Fruit fly (Drosophila melanogaster) whole organism, wandering third instar larva: ENCODE measurements around the gene Ptp61F.
A peak's percentile ranks its signal among the peaks of the same experiment; 100 is the strongest.

Source experiments
- Abd-B ChIP-seq: fragments of >200 bp; optimal IDR thresholded peaks from 2 replicates; lab custom pipeline; 2017; ENCODE audit warnings: missing biosample characterization, missing genetic modification characterization
- CG32264 ChIP-seq: fragments of 200-800 bp; sonication (Bioruptor generic); optimal IDR thresholded peaks from 2 replicates; lab custom pipeline; 2016; ENCODE audit warnings: missing biosample characterization, missing genetic modification characterization
- CG9705 ChIP-seq: fragments of 200-800 bp; sonication (Bioruptor generic); optimal IDR thresholded peaks from 2 replicates; lab custom pipeline; 2018; ENCODE audit warnings: missing biosample characterization, mild to moderate bottlenecking, missing genetic modification characterization
- Dfd ChIP-seq: fragments of >200 bp; optimal IDR thresholded peaks from 2 replicates; lab custom pipeline; 2017; ENCODE audit warnings: missing biosample characterization, missing genetic modification characterization
- Dif ChIP-seq: fragments of 200-275, 200-300 bp; sonication (Bioruptor generic); optimal IDR thresholded peaks from 2 replicates; lab custom pipeline; 2018; ENCODE audit warnings: missing biosample characterization, missing genetic modification characterization; ENCODE audit not compliant: partially characterized antibody
- GATAd ChIP-seq: sonication (Bioruptor generic); optimal IDR thresholded peaks from 2 replicates; lab custom pipeline; 2016; ENCODE audit warnings: missing biosample characterization, missing genetic modification characterization
- HLH106 ChIP-seq: fragments of 200-800 bp; optimal IDR thresholded peaks from 3 replicates; lab custom pipeline; 2019; ENCODE audit warnings: missing biosample characterization, mild to moderate bottlenecking, missing genetic modification characterization, moderate library complexity
- Hnf4 ChIP-seq: fragments of 200-800 bp; sonication (Bioruptor generic); optimal IDR thresholded peaks from 2 replicates; lab custom pipeline; 2016; ENCODE audit warnings: missing biosample characterization, mild to moderate bottlenecking, missing genetic modification characterization
- Hr78 ChIP-seq: fragments of >200 bp; optimal IDR thresholded peaks from 2 replicates; lab custom pipeline; 2017; ENCODE audit warnings: missing biosample characterization, missing genetic modification characterization
- Hr83 ChIP-seq: fragments of 200-300 bp; sonication (Bioruptor generic); optimal IDR thresholded peaks from 2 replicates; lab custom pipeline; 2016; ENCODE audit warnings: missing biosample characterization, mild to moderate bottlenecking, missing genetic modification characterization, moderate library complexity; ENCODE audit not compliant: poor library complexity, severe bottlenecking
- Jra ChIP-seq: sonication (Bioruptor generic); optimal IDR thresholded peaks from 2 replicates; lab custom pipeline; 2016; ENCODE audit warnings: missing biosample characterization, missing genetic modification characterization
- Mio ChIP-seq: sonication (Bioruptor generic); optimal IDR thresholded peaks from 2 replicates; lab custom pipeline; 2016; ENCODE audit warnings: missing biosample characterization, missing genetic modification characterization
- Myc ChIP-seq: fragments of >200 bp; optimal IDR thresholded peaks from 2 replicates; lab custom pipeline; 2017
- N ChIP-seq: fragments of >200 bp; optimal IDR thresholded peaks from 2 replicates; lab custom pipeline; 2018; ENCODE audit warnings: missing biosample characterization, missing external identifiers, missing genetic modification characterization
- OdsH ChIP-seq: fragments of 200-800 bp; sonication (Bioruptor generic); optimal IDR thresholded peaks from 2 replicates; lab custom pipeline; 2016; ENCODE audit warnings: missing biosample characterization, mild to moderate bottlenecking, missing genetic modification characterization
- Rel ChIP-seq, 2 experiments: fragments of 200-800 bp; sonication (Bioruptor generic) in 1 of 2; optimal IDR thresholded peaks; 2 replicates in 1 of 2; 3 replicates in 1 of 2; lab custom pipeline; 2016 to 2019; ENCODE audit warnings: mild to moderate bottlenecking in 2 of 2, missing biosample characterization in 2 of 2, missing genetic modification characterization in 2 of 2, moderate library complexity in 1 of 2
- Sp1 ChIP-seq: fragments of 200-800 bp; sonication (Bioruptor generic); optimal IDR thresholded peaks from 3 replicates; lab custom pipeline; 2019; ENCODE audit warnings: missing biosample characterization, mild to moderate bottlenecking, missing genetic modification characterization, moderate library complexity
- Vsx2 ChIP-seq: fragments of 200-300, 225-300 bp; sonication (Bioruptor generic); optimal IDR thresholded peaks from 2 replicates; lab custom pipeline; 2018; ENCODE audit warnings: missing biosample characterization, missing genetic modification characterization; ENCODE audit not compliant: partially characterized antibody
- br ChIP-seq: fragments of 200-800 bp; sonication (Bioruptor generic); optimal IDR thresholded peaks from 2 replicates; lab custom pipeline; 2016; ENCODE audit warnings: missing biosample characterization, missing genetic modification characterization
- brk ChIP-seq: fragments of 200-800 bp; sonication (Bioruptor generic); optimal IDR thresholded peaks from 2 replicates; lab custom pipeline; 2016; ENCODE audit warnings: missing biosample characterization, mild to moderate bottlenecking, missing genetic modification characterization
- dmrt93B ChIP-seq: fragments of 200-800 bp; sonication (Bioruptor generic); optimal IDR thresholded peaks from 2 replicates; lab custom pipeline; 2018; ENCODE audit warnings: missing biosample characterization, mild to moderate bottlenecking, missing genetic modification characterization
- dsf ChIP-seq: sonication (Bioruptor generic); optimal IDR thresholded peaks from 2 replicates; lab custom pipeline; 2016; ENCODE audit warnings: missing biosample characterization, missing genetic modification characterization, borderline replicate concordance
- ey ChIP-seq: fragments of 200-800 bp; sonication (Bioruptor generic); optimal IDR thresholded peaks from 2 replicates; lab custom pipeline; 2016; ENCODE audit warnings: missing biosample characterization, missing genetic modification characterization
- foxo ChIP-seq, 2 experiments: fragments of 200-800 bp; sonication (Bioruptor generic); optimal IDR thresholded peaks; 2 replicates in 1 of 2; 3 replicates in 1 of 2; lab custom pipeline; 2016 to 2017; ENCODE audit warnings: missing biosample characterization in 2 of 2, missing genetic modification characterization in 2 of 2
- fru ChIP-seq: fragments of 200-800 bp; sonication (Bioruptor generic); optimal IDR thresholded peaks from 3 replicates; lab custom pipeline; 2016; ENCODE audit warnings: missing biosample characterization, mild to moderate bottlenecking, missing genetic modification characterization
- h ChIP-seq: fragments of 200-800 bp; sonication (Bioruptor generic); optimal IDR thresholded peaks from 3 replicates; lab custom pipeline; 2016; ENCODE audit warnings: missing biosample characterization, mild to moderate bottlenecking, missing genetic modification characterization
- jim ChIP-seq: fragments of 175-275, 200-325 bp; sonication (Bioruptor generic); optimal IDR thresholded peaks from 2 replicates; lab custom pipeline; 2016; ENCODE audit warnings: missing biosample characterization, mild to moderate bottlenecking, missing genetic modification characterization
- pan ChIP-seq: fragments of >200 bp; optimal IDR thresholded peaks from 2 replicates; lab custom pipeline; 2017
- psq ChIP-seq: fragments of 200-800 bp; sonication (Bioruptor generic); optimal IDR thresholded peaks from 3 replicates; lab custom pipeline; 2017; ENCODE audit warnings: missing biosample characterization, mild to moderate bottlenecking, missing genetic modification characterization, moderate library complexity
- rgr ChIP-seq: fragments of 200-800 bp; sonication (Bioruptor generic); optimal IDR thresholded peaks from 3 replicates; lab custom pipeline; 2016; ENCODE audit warnings: missing biosample characterization, mild to moderate bottlenecking, missing genetic modification characterization
- sage ChIP-seq: fragments of 200-800 bp; sonication (Bioruptor generic); optimal IDR thresholded peaks from 2 replicates; lab custom pipeline; 2016; ENCODE audit warnings: missing biosample characterization, mild to moderate bottlenecking, missing genetic modification characterization
- sv ChIP-seq: fragments of 200-800 bp; sonication (Bioruptor generic); optimal IDR thresholded peaks from 3 replicates; lab custom pipeline; 2016; ENCODE audit warnings: missing biosample characterization, missing genetic modification characterization
- tai ChIP-seq: sonication (Bioruptor generic); optimal IDR thresholded peaks from 2 replicates; lab custom pipeline; 2016; ENCODE audit warnings: missing biosample characterization, missing genetic modification characterization
- usp ChIP-seq: fragments of >200 bp; optimal IDR thresholded peaks from 2 replicates; lab custom pipeline; 2017; ENCODE audit warnings: missing biosample characterization, missing genetic modification characterization
- woc ChIP-seq: sonication (Bioruptor generic); optimal IDR thresholded peaks from 2 replicates; lab custom pipeline; 2016; ENCODE audit warnings: missing biosample characterization, mild to moderate bottlenecking, missing genetic modification characterization

The Ptp61F gene

dm6 chr3L:1334571-1335427 is 140.3 kb downstream of the Ptp61F start, which contains the start of the genes Hmbs and CG2211:
Gene Hmbs (plus strand): TSS chr3L:1334889.
Gene CG2211 (minus strand): TSS chr3L:1335359.
- TF ChIP-seq Hr83 (GFP tag; lab: Kevin White, UChicago) = peak; percentile 74
- no peak for TF ChIP-seq Abd-B (GFP tag; lab: Kevin White, UChicago)
- TF ChIP-seq N = no peak
- TF ChIP-seq rgr (GFP tag; lab: Kevin White, UChicago) = peak; percentile 86
- no peak for TF ChIP-seq brk (GFP tag; lab: Kevin White, UChicago)
- TF ChIP-seq h (GFP tag; lab: Kevin White, UChicago) = peak; percentile 94
- TF ChIP-seq Hnf4 (GFP tag; lab: Kevin White, UChicago) = no peak
- TF ChIP-seq Jra (GFP tag; lab: Kevin White, UChicago) = peak; percentile 60
- TF ChIP-seq Dif (GFP tag; lab: Kevin White, UChicago) = peak; percentile 22
- TF ChIP-seq foxo (GFP tag; optimal IDR thresholded peaks at IDR 0.05; lab: Kevin White, UChicago) = peak; percentile 56 to 86
- peak; percentile 37 for TF ChIP-seq Mio (GFP tag; lab: Kevin White, UChicago)
- TF ChIP-seq woc (GFP tag; lab: Kevin White, UChicago) = no peak
- peak; percentile 70 for TF ChIP-seq OdsH (GFP tag; lab: Kevin White, UChicago)
- TF ChIP-seq br (GFP tag; lab: Kevin White, UChicago) = peak; percentile 73
- no peak for TF ChIP-seq Dfd
- TF ChIP-seq dsf (GFP tag; lab: Kevin White, UChicago) = no peak
- TF ChIP-seq Rel (GFP tag; optimal IDR thresholded peaks at IDR 0.05; lab: Kevin White, UChicago) = peak; percentile 46
- peak; percentile 98 for TF ChIP-seq Rel (tag; optimal IDR thresholded peaks at IDR 0.05; lab: Kevin White, UChicago)
- TF ChIP-seq sage (GFP tag; lab: Kevin White, UChicago) = no peak
- no peak for TF ChIP-seq GATAd (GFP tag; lab: Kevin White, UChicago)
- peak; percentile 78 for TF ChIP-seq psq (GFP tag; lab: Kevin White, UChicago)
- peak; percentile 90 for TF ChIP-seq sv (GFP tag; lab: Kevin White, UChicago)
- no peak for TF ChIP-seq dmrt93B (GFP tag; lab: Kevin White, UChicago)
- TF ChIP-seq Hr78 (GFP tag; lab: Kevin White, UChicago) = no peak
- no peak for TF ChIP-seq pan (lab: Kevin White, UChicago)
- TF ChIP-seq Myc (lab: Kevin White, UChicago) = peak; percentile 7
- TF ChIP-seq CG9705 = peak; percentile 84
- TF ChIP-seq CG32264 (GFP tag; lab: Kevin White, UChicago) = peak; percentile 50
- TF ChIP-seq Sp1 (GFP tag; lab: Kevin White, UChicago) = peak; percentile 76
- TF ChIP-seq jim (GFP tag; lab: Kevin White, UChicago) = peak; percentile 69
- TF ChIP-seq HLH106 = peak; percentile 86
- TF ChIP-seq ey (GFP tag; lab: Kevin White, UChicago) = peak; percentile 87
- TF ChIP-seq fru (GFP tag; lab: Kevin White, UChicago) = peak; percentile 83

dm6 chr3L:1332973-1333372 is 142.1 kb downstream of the Ptp61F start, which contains the start of gene msd5:
Gene msd5 (minus strand): TSS chr3L:1333146.
- TF ChIP-seq sv (GFP tag; lab: Kevin White, UChicago) = no peak
- TF ChIP-seq Hnf4 (GFP tag; lab: Kevin White, UChicago) = no peak
- TF ChIP-seq ey (GFP tag; lab: Kevin White, UChicago) = no peak
- TF ChIP-seq Vsx2 (GFP tag; lab: Kevin White, UChicago) = no peak
- TF ChIP-seq GATAd (GFP tag; lab: Kevin White, UChicago) = no peak
- no peak for TF ChIP-seq tai
- no peak for TF ChIP-seq Sp1 (GFP tag; lab: Kevin White, UChicago)
- TF ChIP-seq dsf (GFP tag; lab: Kevin White, UChicago) = no peak
- no peak for TF ChIP-seq HLH106
- no peak for TF ChIP-seq Jra (GFP tag; lab: Kevin White, UChicago)
- TF ChIP-seq, all 38 proteins: peak for 0

- TF ChIP-seq woc (GFP tag; lab: Kevin White, UChicago) (no peak), Myc (lab: Kevin White, UChicago) (no peak), N (no peak), Jra (GFP tag; lab: Kevin White, UChicago) (no peak), GATAd (GFP tag; lab: Kevin White, UChicago) (no peak), fru (GFP tag; lab: Kevin White, UChicago) (no peak), Sp1 (GFP tag; lab: Kevin White, UChicago) (no peak), OdsH (GFP tag; lab: Kevin White, UChicago) (no peak), Vsx2 (GFP tag; lab: Kevin White, UChicago) (no peak), CG32264 (GFP tag; lab: Kevin White, UChicago) (no peak), ey (GFP tag; lab: Kevin White, UChicago) (no peak), sage (GFP tag; lab: Kevin White, UChicago) (no peak), pan (lab: Kevin White, UChicago) (no peak), Mio (GFP tag; lab: Kevin White, UChicago) (no peak), sv (GFP tag; lab: Kevin White, UChicago) (no peak), h (GFP tag; lab: Kevin White, UChicago) (no peak), usp (GFP tag; lab: Kevin White, UChicago) (no peak), br (GFP tag; lab: Kevin White, UChicago) (no peak)
Measured at dm6 chr3L:1331542-1331941, 143.5 kb downstream of the Ptp61F start, which contains the start of gene msd1. Gene msd1 (plus strand): TSS chr3L:1331744.
